Worm (Caenorhabditis elegans) whole organism, young adult: Measurements from ENCODE around the gene spex-3.
"Not testable (repeated sequence)": the region's sequence is repeated elsewhere in the genome, so short reads cannot be mapped to it uniquely, and the experiment has no call there.

Source experiments
- B0019.2 ChIP-seq: fragments of 200-800 bp; sonication (Bioruptor generic); conservative IDR thresholded peaks from 2 replicates; pipeline ENCODE4 v1.3.6; 2022; ENCODE audit warnings: missing genetic modification reagents, missing genetic modification characterization, missing compliant biosample characterization
- C06A6.2 ChIP-seq: fragments of 200-800 bp; sonication (Bioruptor generic); conservative IDR thresholded peaks from 2 replicates; pipeline ENCODE4 v1.3.6; 2022; ENCODE audit warnings: missing genetic modification characterization, missing compliant biosample characterization
- T07F8.4 ChIP-seq: sonication (generic microtip); optimal IDR thresholded peaks from 2 replicates; lab custom pipeline; 2016; ENCODE audit warnings: mild to moderate bottlenecking, missing genetic modification characterization, moderate library complexity, missing compliant biosample characterization
- aptf-2 ChIP-seq: fragments of 200-800 bp; sonication (Bioruptor generic); conservative IDR thresholded peaks from 2 replicates; pipeline ENCODE4 v1.3.6; 2022; ENCODE audit warnings: missing genetic modification reagents, missing genetic modification characterization, missing compliant biosample characterization
- ceh-58 ChIP-seq: fragments of 200-800 bp; sonication (Bioruptor generic); IDR thresholded peaks from 2 replicates; pipeline ENCODE4 v1.3.6; 2022; ENCODE audit warnings: missing genetic modification characterization, missing compliant biosample characterization
- dpl-1 ChIP-seq: fragments of 150-350 bp; optimal IDR thresholded peaks from 2 replicates; lab custom pipeline; 2014; ENCODE audit warnings: missing biosample characterization, missing genetic modification reagents, missing genetic modification characterization
- efl-1 ChIP-seq: fragments of 150-350 bp; optimal IDR thresholded peaks from 2 replicates; lab custom pipeline; 2014; ENCODE audit warnings: missing biosample characterization, missing genetic modification reagents, missing genetic modification characterization
- madf-8 ChIP-seq: fragments of 200-800 bp; sonication (Bioruptor generic); conservative IDR thresholded peaks from 2 replicates; pipeline ENCODE4 v1.3.6; 2022; ENCODE audit warnings: missing genetic modification reagents, missing genetic modification characterization, missing compliant biosample characterization
- snpc-4 ChIP-seq, 5 experiments: fragments of 150-350 bp in 1 of 5; sonication (generic microtip) in 4 of 5; optimal IDR thresholded peaks; 2 replicates each; lab custom pipeline; 2014 to 2018; ENCODE audit warnings: missing genetic modification characterization in 5 of 5, missing biosample characterization in 3 of 5, antibody characterized with exemption in 2 of 5, mild to moderate bottlenecking in 2 of 5, missing compliant biosample characterization in 2 of 5, missing genotype in 2 of 5, moderate library complexity in 2 of 5, missing genetic modification reagents in 1 of 5
- ztf-28 ChIP-seq: fragments of 200-800 bp; sonication (Bioruptor generic); IDR thresholded peaks from 2 replicates; pipeline ENCODE4 v1.3.6; 2022; ENCODE audit warnings: missing genetic modification reagents, missing genetic modification characterization, missing compliant biosample characterization
- ztf-3 ChIP-seq: fragments of 200-800 bp; sonication (Bioruptor generic); optimal IDR thresholded peaks from 2 replicates; lab custom pipeline; 2018; ENCODE audit warnings: mild to moderate bottlenecking, missing genetic modification characterization, missing compliant biosample characterization

DNA sequence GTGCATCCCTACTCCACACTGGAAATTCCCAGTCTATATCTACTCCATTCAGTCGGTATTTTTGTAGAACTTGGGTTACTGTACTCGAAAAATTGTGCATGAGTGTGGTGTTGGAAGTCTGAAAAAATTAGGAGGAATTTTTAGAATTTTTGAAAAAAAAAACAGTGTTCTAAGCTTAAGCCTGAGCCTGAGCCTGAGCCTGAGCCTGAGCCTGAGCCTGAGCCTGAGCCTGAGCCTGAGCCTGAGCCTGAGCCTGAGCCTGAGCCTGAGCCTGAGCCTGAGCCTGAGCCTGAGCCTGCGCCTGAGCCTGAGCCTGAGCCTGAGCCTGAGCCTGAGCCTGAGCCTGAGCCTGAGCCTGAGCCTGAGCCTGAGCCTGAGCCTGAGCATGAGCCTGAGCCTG, 45.9 kb downstream of the spex-3 start:
- not testable (repeated sequence) for TF ChIP-seq C06A6.2 (GFP tag; lab: Robert Waterston, UW); ztf-28 (GFP tag; lab: Robert Waterston, UW); ceh-58 (GFP tag; lab: Robert Waterston, UW); dpl-1; B0019.2; snpc-4 (GFP tag; optimal IDR thresholded peaks at IDR 0.05; lab: Kevin White, UChicago); snpc-4 (tag; optimal IDR thresholded peaks at IDR 0.05; lab: Kevin White, UChicago); madf-8; efl-1 (GFP tag; lab: Kevin White, UChicago); aptf-2 (GFP tag; lab: Robert Waterston, UW); T07F8.4 (tag; lab: Kevin White, UChicago); ztf-3
